Worm (Caenorhabditis elegans): ENCODE measurements around the gene K09C8.9.

The K09C8.9 gene

ce11 chrX:10953834-10954233 lies 13.8 kb downstream of the K09C8.9 start, which contains the start of gene pbo-4:
TSS of gene pbo-4 (plus strand) at chrX:10954134.
- no peak for TF ChIP-seq vab-15 (tag; optimal IDR thresholded peaks at IDR 0.05)
- TF ChIP-seq nhr-90 (tag; optimal IDR thresholded peaks at IDR 0.05; ENCODE audit: poor library complexity): no peak
- TF ChIP-seq aly-2 (tag; optimal IDR thresholded peaks at IDR 0.05): no peak
- no peak for TF ChIP-seq blmp-1 (tag; optimal IDR thresholded peaks at IDR 0.05)
- no peak for TF ChIP-seq snu-23 (GFP tag; optimal IDR thresholded peaks at IDR 0.05)

- TF ChIP-seq ama-1 (optimal IDR thresholded peaks at IDR 0.05): no peak
- TF ChIP-seq nhr-19 (GFP tag; conservative IDR thresholded peaks at IDR 0.05): no peak
- TF ChIP-seq unc-130 (tag; optimal IDR thresholded peaks at IDR 0.05): no peak
- no peak for TF ChIP-seq xbp-1 (tag; optimal IDR thresholded peaks at IDR 0.05)
- no peak for TF ChIP-seq ceh-8 (GFP tag; optimal IDR thresholded peaks at IDR 0.05)
- TF ChIP-seq pag-3 (tag; optimal IDR thresholded peaks at IDR 0.05; ENCODE audit: borderline replicate concordance, insufficient read depth): no peak
- no peak for TF ChIP-seq snu-23 (GFP tag; optimal IDR thresholded peaks at IDR 0.05)
- TF ChIP-seq hlh-4 (tag; optimal IDR thresholded peaks at IDR 0.05): no peak
- TF ChIP-seq ceh-90 (tag; optimal IDR thresholded peaks at IDR 0.05): no peak
Measured at ce11 chrX:10951922-10952321, 15.7 kb downstream of the K09C8.9 start.

- TF ChIP-seq blmp-1 (tag; optimal IDR thresholded peaks at IDR 0.05): peak; percentile 60
- TF ChIP-seq lin-35 (GFP tag; optimal IDR thresholded peaks at IDR 0.05): peak in 1 of 2 experiments; percentile 9
- no peak for TF ChIP-seq nhr-237 (tag; optimal IDR thresholded peaks at IDR 0.05)
Measured at ce11 chrX:10951168-10951567, 16.4 kb downstream of the K09C8.9 start, which contains the start of gene K09C8.7. TSS of gene K09C8.7 (minus strand) at chrX:10951393.

ce11 chrX:10948852-10949251 lies 18.7 kb downstream of the K09C8.9 start, which contains the start of gene T21B6.3:
TSS of gene T21B6.3 (minus strand) at chrX:10948952.
- TF ChIP-seq ztf-4 (tag; optimal IDR thresholded peaks at IDR 0.05): no peak
- TF ChIP-seq efl-1 (optimal IDR thresholded peaks at IDR 0.05): no peak
- peak in 1 of 2 experiments; percentile 41 for TF ChIP-seq efl-1 (GFP tag; optimal IDR thresholded peaks at IDR 0.05 in 1 of 2)

- TF ChIP-seq nhr-237 (tag; optimal IDR thresholded peaks at IDR 0.05): no peak
- TF ChIP-seq C34B4.2 (tag; optimal IDR thresholded peaks at IDR 0.05): no peak
- TF ChIP-seq nhr-11 (tag; optimal IDR thresholded peaks at IDR 0.05): no peak
- no peak for TF ChIP-seq nhr-47 (tag; optimal IDR thresholded peaks at IDR 0.05)
- no peak for TF ChIP-seq grh-1 (GFP tag; IDR thresholded peaks at IDR 0.05)
- TF ChIP-seq unc-30 (tag; optimal IDR thresholded peaks at IDR 0.05): no peak
- TF ChIP-seq efl-1 (optimal IDR thresholded peaks at IDR 0.05): no peak
- TF ChIP-seq efl-1 (GFP tag; optimal IDR thresholded peaks at IDR 0.05 in 1 of 2): no peak
- no peak for TF ChIP-seq fkh-10 (GFP tag; optimal IDR thresholded peaks at IDR 0.05)
- TF ChIP-seq hpl-2 (GFP tag; optimal IDR thresholded peaks at IDR 0.05): no peak
- no peak for TF ChIP-seq unc-86 (tag; optimal IDR thresholded peaks at IDR 0.05)
- no peak for TF ChIP-seq nhr-19 (GFP tag; conservative IDR thresholded peaks at IDR 0.05)
- TF ChIP-seq pag-3 (tag; optimal IDR thresholded peaks at IDR 0.05; ENCODE audit: borderline replicate concordance, insufficient read depth): no peak
- no peak for TF ChIP-seq snpc-4 (tag; optimal IDR thresholded peaks at IDR 0.05)
- TF ChIP-seq ztf-4 (tag; optimal IDR thresholded peaks at IDR 0.05): no peak
- TF ChIP-seq nhr-90 (tag; optimal IDR thresholded peaks at IDR 0.05; ENCODE audit: poor library complexity): no peak
- TF ChIP-seq irx-1 (tag; optimal IDR thresholded peaks at IDR 0.05): no peak
Measured at ce11 chrX:10941255-10941654, 26.3 kb downstream of the K09C8.9 start, which contains the start of gene pho-7. TSS of gene pho-7 (minus strand) at chrX:10941355.

ce11 chrX:10933308-10934014 lies 34.1 kb downstream of the K09C8.9 start:
- TF ChIP-seq swsn-7 (tag; optimal IDR thresholded peaks at IDR 0.05) (no peak), tbx-2 (tag; optimal IDR thresholded peaks at IDR 0.05) (peak; percentile 12), nhr-85 (tag) (peak; percentile 71), elt-3 (tag; optimal IDR thresholded peaks at IDR 0.05) (peak in 1 of 6 experiments; percentile 57), dsc-1 (tag; optimal IDR thresholded peaks at IDR 0.05) (no peak), lin-14 (GFP tag; optimal IDR thresholded peaks at IDR 0.05) (peak; percentile 51), efl-1 (optimal IDR thresholded peaks at IDR 0.05) (no peak), efl-1 (GFP tag; optimal IDR thresholded peaks at IDR 0.05 in 1 of 2) (peak in 1 of 2 experiments; percentile 78)

Data from whole organism, L1 larva.